Fruit fly (Drosophila melanogaster): ENCODE data around the gene CG14075.

The CG14075 gene

DNA sequence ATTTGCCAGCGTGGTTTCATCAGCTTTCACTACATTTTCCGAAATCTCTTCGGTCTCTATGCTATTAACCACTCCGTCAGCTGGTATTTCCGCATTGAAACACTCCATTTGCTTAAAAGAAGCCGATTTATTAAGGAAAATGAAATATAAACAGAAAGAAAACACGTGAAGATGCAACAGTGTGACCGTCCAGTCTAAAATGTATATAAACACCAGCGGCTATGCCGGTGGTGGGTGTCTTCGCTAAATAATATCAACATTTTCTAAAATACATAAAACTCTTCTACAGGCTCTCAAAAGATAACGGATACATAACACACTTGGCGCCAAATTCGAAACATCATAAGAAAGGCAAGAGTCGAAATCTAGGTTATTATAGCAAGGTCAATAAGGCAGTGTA, 15.7 kb downstream of the CG14075 start, which contains the start of gene CG3808 (continued):
- TF ChIP-seq CG8290 (GFP tag; optimal IDR thresholded peaks at IDR 0.05) (peak; percentile 5), CG8290 (tag; optimal IDR thresholded peaks at IDR 0.05) (peak in 1 of 2 experiments; percentile 63), ken (GFP tag; IDR thresholded peaks at IDR 0.05) (0 out of 3 replicates have a peak, but pooled peaks have one; percentile 24), CG31441 (GFP tag; IDR thresholded peaks at IDR 0.05) (no peak), gce (GFP tag; IDR thresholded peaks at IDR 0.05) (no peak), Hr51 (GFP tag; optimal IDR thresholded peaks at IDR 0.05) (no peak), nerfin-1 (tag; optimal IDR thresholded peaks at IDR 0.05) (no peak), abd-A (tag; optimal IDR thresholded peaks at IDR 0.05) (no peak), danr (GFP tag; IDR thresholded peaks at IDR 0.05) (no peak), CkIIα-i1 (GFP tag; IDR thresholded peaks at IDR 0.05) (no peak), vnd (GFP tag; IDR thresholded peaks at IDR 0.05; ENCODE audit: partially characterized antibody) (no peak), bowl (GFP tag; IDR thresholded peaks at IDR 0.05) (no peak), h (optimal IDR thresholded peaks at IDR 0.05) (no peak), CG10147 (GFP tag; optimal IDR thresholded peaks at IDR 0.05) (peak; percentile 43), dmrt11E (tag; optimal IDR thresholded peaks at IDR 0.05) (no peak), CG1024 (GFP tag; IDR thresholded peaks at IDR 0.05) (no peak), Ptx1 (GFP tag; IDR thresholded peaks at IDR 0.05) (no peak), CG30403 (GFP tag; optimal IDR thresholded peaks at IDR 0.05) (peak; percentile 33), tgo (GFP tag; IDR thresholded peaks at IDR 0.05) (peak; percentile 21; the same call in 1 of the 3 replicates), Meics (GFP tag; optimal IDR thresholded peaks at IDR 0.05) (no peak), CG2116 (GFP tag; optimal IDR thresholded peaks at IDR 0.05) (peak; percentile 28), CG1647 (GFP tag; optimal IDR thresholded peaks at IDR 0.05) (peak; percentile 16), CG5953 (GFP tag; IDR thresholded peaks at IDR 0.05) (no peak), cwo (GFP tag; optimal IDR thresholded peaks at IDR 0.05) (peak; percentile 86), CTCF (GFP tag; optimal IDR thresholded peaks at IDR 0.05) (peak; percentile 35), caup (GFP tag; optimal IDR thresholded peaks at IDR 0.05; ENCODE audit: severe bottlenecking) (no peak), HLH3B (GFP tag; IDR thresholded peaks at IDR 0.05) (no peak), Sox100B (GFP tag; optimal IDR thresholded peaks at IDR 0.05) (no peak), Hand (GFP tag; optimal IDR thresholded peaks at IDR 0.05) (no peak), slbo (GFP tag; IDR thresholded peaks at IDR 0.05) (peak; percentile 20; the same call in 1 of the 2 replicates), CG10654 (GFP tag; optimal IDR thresholded peaks at IDR 0.05) (no peak), CG15479 (GFP tag; optimal IDR thresholded peaks at IDR 0.05) (no peak), Xrp1 (GFP tag; IDR thresholded peaks at IDR 0.05) (no peak), BtbVII (GFP tag; optimal IDR thresholded peaks at IDR 0.05) (no peak), Nf-YA (GFP tag; IDR thresholded peaks at IDR 0.05) (no peak), az2 (GFP tag; optimal IDR thresholded peaks at IDR 0.05) (no peak), CG7786 (GFP tag; optimal IDR thresholded peaks at IDR 0.05) (no peak), sr (GFP tag; IDR thresholded peaks at IDR 0.05) (no peak), shn (GFP tag; optimal IDR thresholded peaks at IDR 0.05) (no peak), CG16863 (GFP tag; optimal IDR thresholded peaks at IDR 0.05) (no peak), HmgD (GFP tag; optimal IDR thresholded peaks at IDR 0.05) (peak; percentile 91), Usf (GFP tag; optimal IDR thresholded peaks at IDR 0.05) (peak; percentile 21), insv (GFP tag; optimal IDR thresholded peaks at IDR 0.05) (peak in 1 of 2 experiments; percentile 47), Elba2 (GFP tag; optimal IDR thresholded peaks at IDR 0.05) (no peak), peb (GFP tag; IDR thresholded peaks at IDR 0.05) (no peak), sima (GFP tag; optimal IDR thresholded peaks at IDR 0.05) (no peak), cas (GFP tag; IDR thresholded peaks at IDR 0.05) (no peak), CG6791 (GFP tag; IDR thresholded peaks at IDR 0.05; ENCODE audit: partially characterized antibody) (0 out of 3 replicates have a peak, but pooled peaks have one; percentile 46), kni (GFP tag; optimal IDR thresholded peaks at IDR 0.05) (no peak), Atf-2 (GFP tag; optimal IDR thresholded peaks at IDR 0.05) (no peak), Kr (GFP tag; optimal IDR thresholded peaks at IDR 0.05) (no peak), CG15073 (GFP tag; optimal IDR thresholded peaks at IDR 0.05) (no peak), trh (GFP tag; optimal IDR thresholded peaks at IDR 0.05) (no peak)
